Fruit fly (Drosophila melanogaster) whole organism, prepupa: ENCODE measurements around the gene CG15459.

Experiments
- Blimp-1 ChIP-seq: fragments of 200-800 bp; sonication (Bioruptor generic); optimal IDR thresholded peaks from 3 replicates; lab custom pipeline; 2017; ENCODE audit warnings: missing biosample characterization, missing genetic modification characterization, mild to moderate bottlenecking, moderate library complexity, missing genetic modification reagents
- CG10631 ChIP-seq: fragments of 200-800 bp; sonication (Bioruptor generic); optimal IDR thresholded peaks from 2 replicates; lab custom pipeline; 2016; ENCODE audit warnings: missing biosample characterization, missing genetic modification characterization
- CG11294 ChIP-seq: fragments of 200-800 bp; sonication (Bioruptor generic); IDR thresholded peaks from 2 replicates; pipeline ENCODE4 v1.3.6; 2022; ENCODE audit warnings: missing biosample characterization, missing genetic modification characterization
- CG11902 ChIP-seq: fragments of 200-800 bp; sonication (Bioruptor generic); optimal IDR thresholded peaks from 3 replicates; lab custom pipeline; 2016; ENCODE audit warnings: missing biosample characterization, missing genetic modification characterization
- CG15336 ChIP-seq: fragments of 200-800 bp; sonication (Bioruptor generic); IDR thresholded peaks from 2 replicates; pipeline ENCODE4 v1.3.6; 2022; ENCODE audit warnings: missing biosample characterization, missing genetic modification characterization
- CG16779 ChIP-seq: fragments of 200-800 bp; sonication (Bioruptor generic); optimal IDR thresholded peaks from 3 replicates; lab custom pipeline; 2017; ENCODE audit warnings: missing biosample characterization, mild to moderate bottlenecking, missing genetic modification characterization
- CG3032 ChIP-seq: fragments of 200-800 bp; optimal IDR thresholded peaks from 2 replicates; lab custom pipeline; 2019; ENCODE audit warnings: missing biosample characterization, mild to moderate bottlenecking, missing genetic modification characterization, moderate library complexity
- CG31627 ChIP-seq: fragments of 200-800 bp; sonication (Bioruptor generic); optimal IDR thresholded peaks from 3 replicates; lab custom pipeline; 2016; ENCODE audit warnings: missing biosample characterization, missing genetic modification characterization
- CG32006 ChIP-seq: fragments of 200-800 bp; sonication (Bioruptor generic); optimal IDR thresholded peaks from 3 replicates; lab custom pipeline; 2017; ENCODE audit warnings: missing biosample characterization, mild to moderate bottlenecking, missing genetic modification characterization
- CG3919 ChIP-seq: fragments of 200-800 bp; sonication (Bioruptor generic); optimal IDR thresholded peaks from 3 replicates; lab custom pipeline; 2016; ENCODE audit warnings: missing biosample characterization, missing genetic modification characterization
- CG6792 ChIP-seq: fragments of 200-800 bp; sonication (Bioruptor generic); optimal IDR thresholded peaks from 3 replicates; lab custom pipeline; 2016; ENCODE audit warnings: missing biosample characterization, missing genetic modification characterization
- CG6808 ChIP-seq: fragments of 200-800 bp; sonication (Bioruptor generic); optimal IDR thresholded peaks from 3 replicates; lab custom pipeline; 2017; ENCODE audit warnings: missing biosample characterization, missing genetic modification characterization, mild to moderate bottlenecking, moderate library complexity, missing genetic modification reagents
- CG6854 ChIP-seq: fragments of 200-800 bp; sonication (Bioruptor generic); optimal IDR thresholded peaks from 2 replicates; lab custom pipeline; 2017; ENCODE audit warnings: missing biosample characterization, mild to moderate bottlenecking, missing genetic modification characterization
- CG8119 ChIP-seq: fragments of 200-800 bp; sonication (Bioruptor generic); IDR thresholded peaks from 3 replicates; pipeline ENCODE4 v1.3.6; 2022; ENCODE audit warnings: missing biosample characterization, missing genetic modification characterization
- CG8319 ChIP-seq: fragments of 200-800 bp; sonication (Bioruptor generic); optimal IDR thresholded peaks from 3 replicates; lab custom pipeline; 2016; ENCODE audit warnings: missing biosample characterization, missing genetic modification characterization
- CG9139 ChIP-seq: fragments of 200-800 bp; sonication (Bioruptor generic); optimal IDR thresholded peaks from 3 replicates; lab custom pipeline; 2017; ENCODE audit warnings: missing biosample characterization, mild to moderate bottlenecking, missing genetic modification characterization
- Eip75B ChIP-seq: fragments of 200-800 bp; sonication (Bioruptor generic); optimal IDR thresholded peaks from 3 replicates; lab custom pipeline; 2016; ENCODE audit warnings: missing biosample characterization, missing genetic modification characterization
- Eip78C ChIP-seq: fragments of 200-800 bp; sonication (Bioruptor generic); peaks from one replicate; lab custom pipeline; 2016; ENCODE audit warnings: missing biosample characterization, missing genetic modification characterization
- Ets96B ChIP-seq: fragments of 200-800 bp; optimal IDR thresholded peaks from 2 replicates; lab custom pipeline; 2019; ENCODE audit warnings: missing biosample characterization, mild to moderate bottlenecking, missing genetic modification characterization, moderate library complexity
- Gug ChIP-seq: fragments of 200-800 bp; sonication (Bioruptor generic); IDR thresholded peaks from 2 replicates; pipeline ENCODE4 v1.3.6; 2022; ENCODE audit warnings: missing biosample characterization, missing genetic modification characterization
- Hr38 ChIP-seq: sonication (Bioruptor generic); optimal IDR thresholded peaks from 2 replicates; lab custom pipeline; 2016; ENCODE audit warnings: missing biosample characterization, missing genetic modification characterization
- Hr39 ChIP-seq: fragments of 200-800 bp; sonication (Bioruptor generic); optimal IDR thresholded peaks from 2 replicates; lab custom pipeline; 2016; ENCODE audit warnings: missing biosample characterization, missing genetic modification characterization
- Met ChIP-seq: fragments of 200-800 bp; sonication (Bioruptor generic); optimal IDR thresholded peaks from 3 replicates; lab custom pipeline; 2016; ENCODE audit warnings: missing biosample characterization, missing genetic modification characterization
- Smox ChIP-seq: fragments of 200-800 bp; sonication (Bioruptor generic); optimal IDR thresholded peaks from 3 replicates; lab custom pipeline; 2016; ENCODE audit warnings: missing biosample characterization, missing genetic modification characterization
- Sox102F ChIP-seq: fragments of 200-800 bp; sonication (Bioruptor generic); optimal IDR thresholded peaks from 2 replicates; lab custom pipeline; 2016; ENCODE audit warnings: missing biosample characterization, mild to moderate bottlenecking, missing genetic modification characterization
- Sox14 ChIP-seq: fragments of 200-800 bp; sonication (Bioruptor generic); optimal IDR thresholded peaks from 3 replicates; lab custom pipeline; 2016; ENCODE audit warnings: missing biosample characterization, missing genetic modification characterization
- Sox15 ChIP-seq: fragments of 200-800 bp; sonication (Bioruptor generic); optimal IDR thresholded peaks from 3 replicates; lab custom pipeline; 2016; ENCODE audit warnings: missing biosample characterization, missing genetic modification characterization
- achi ChIP-seq: fragments of 200-800 bp; sonication (Bioruptor generic); optimal IDR thresholded peaks from 3 replicates; lab custom pipeline; 2016; ENCODE audit warnings: missing biosample characterization, missing genetic modification characterization
- acj6 ChIP-seq: fragments of 200-800 bp; sonication (Bioruptor generic); optimal IDR thresholded peaks from 3 replicates; lab custom pipeline; 2016; ENCODE audit warnings: missing biosample characterization, missing genetic modification characterization
- cyc ChIP-seq: fragments of 200-800 bp; sonication (Bioruptor generic); optimal IDR thresholded peaks from 3 replicates; lab custom pipeline; 2016; ENCODE audit warnings: missing biosample characterization, missing genetic modification characterization
- dsx ChIP-seq: fragments of 200-800 bp; optimal IDR thresholded peaks from 3 replicates; lab custom pipeline; 2019; ENCODE audit warnings: missing biosample characterization, mild to moderate bottlenecking, missing genetic modification characterization, moderate library complexity; ENCODE audit not compliant: poor library complexity, severe bottlenecking
- esn ChIP-seq: fragments of 200-800 bp; sonication (Bioruptor generic); optimal IDR thresholded peaks from 2 replicates; lab custom pipeline; 2016; ENCODE audit warnings: missing biosample characterization, mild to moderate bottlenecking, missing genetic modification characterization, moderate library complexity
- fd59A ChIP-seq: fragments of 200-800 bp; sonication (Bioruptor generic); optimal IDR thresholded peaks from 2 replicates; lab custom pipeline; 2017; ENCODE audit warnings: missing biosample characterization, mild to moderate bottlenecking, missing genetic modification characterization, missing genetic modification reagents
- fd85E ChIP-seq: fragments of 200-800 bp; sonication (Bioruptor generic); optimal IDR thresholded peaks from 3 replicates; lab custom pipeline; 2016; ENCODE audit warnings: missing biosample characterization, missing genetic modification characterization
- fkh ChIP-seq: fragments of 200-800 bp; sonication (Bioruptor generic); optimal IDR thresholded peaks from 3 replicates; lab custom pipeline; 2017; ENCODE audit warnings: missing biosample characterization, mild to moderate bottlenecking, missing genetic modification characterization, moderate library complexity
- lz ChIP-seq: fragments of 200-800 bp; sonication (Bioruptor generic); optimal IDR thresholded peaks from 3 replicates; lab custom pipeline; 2016; ENCODE audit warnings: missing biosample characterization, missing genetic modification characterization
- salr ChIP-seq, 2 experiments: fragments of 200-800 bp; sonication (Bioruptor generic); optimal IDR thresholded peaks; 3 replicates each; lab custom pipeline; 2016 to 2018; ENCODE audit warnings: missing biosample characterization in 2 of 2, missing genetic modification characterization in 2 of 2, mild to moderate bottlenecking in 1 of 2
- svp ChIP-seq: fragments of 200-800 bp; sonication (Bioruptor generic); peaks from one replicate; lab custom pipeline; 2016; ENCODE audit warnings: missing biosample characterization, missing genetic modification characterization
- vri ChIP-seq: fragments of 200-800 bp; sonication (Bioruptor generic); optimal IDR thresholded peaks from 3 replicates; lab custom pipeline; 2016; ENCODE audit warnings: missing biosample characterization, mild to moderate bottlenecking, missing genetic modification characterization

The CG15459 gene

dm6 chrX:20394066-20394913 is 19.1 kb downstream of the CG15459 start, which contains the start of gene HERC2 (continued):
- no peak for TF ChIP-seq salr (GFP tag; optimal IDR thresholded peaks at IDR 0.05; lab: Kevin White, UChicago)
- TF ChIP-seq dsx (GFP tag; lab: Kevin White, UChicago) = no peak
- peak; percentile 40 for TF ChIP-seq Sox102F (GFP tag; lab: Kevin White, UChicago)
- TF ChIP-seq CG8319 (GFP tag; lab: Kevin White, UChicago) = no peak
- TF ChIP-seq Hr39 (GFP tag; lab: Kevin White, UChicago) = peak; percentile 70
- peak; percentile 80 for TF ChIP-seq svp (GFP tag; lab: Kevin White, UChicago)
- TF ChIP-seq esn = peak; percentile 53
- no peak for TF ChIP-seq CG10631 (GFP tag; lab: Kevin White, UChicago)
- no peak for TF ChIP-seq CG9139
- peak; percentile 45 for TF ChIP-seq CG3032 (tag; lab: Kevin White, UChicago)
- TF ChIP-seq Smox = peak; percentile 56
- peak; percentile 64 for TF ChIP-seq CG31627 (GFP tag; lab: Kevin White, UChicago)

DNA sequence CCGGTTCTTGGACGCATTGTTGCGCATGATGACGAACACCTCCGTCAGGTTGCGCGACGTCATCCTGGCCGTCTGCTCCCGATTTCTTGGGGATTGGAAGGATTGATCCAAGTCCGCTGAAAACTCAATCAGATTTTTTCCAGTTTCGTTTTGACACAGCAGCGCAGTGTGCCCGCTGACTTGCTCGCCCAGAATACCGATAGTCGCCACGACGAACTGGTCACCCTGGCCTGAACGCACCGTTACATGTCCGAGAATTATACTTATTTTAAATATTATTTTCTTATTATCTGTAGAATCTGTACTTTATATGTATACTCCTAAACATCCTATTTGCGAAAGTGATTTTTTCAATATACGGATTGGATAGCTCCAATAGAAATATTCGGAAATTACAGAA is 19.8 kb downstream of the CG15459 start, which contains the start of gene Syx16:
Syx16 (minus strand) TSS at position 172 of the 400 bp plus-strand sequence.
- TF ChIP-seq Eip75B (no peak), CG6808 (GFP tag; lab: Kevin White, UChicago) (no peak), achi (GFP tag; lab: Kevin White, UChicago) (peak; percentile 29)

DNA sequence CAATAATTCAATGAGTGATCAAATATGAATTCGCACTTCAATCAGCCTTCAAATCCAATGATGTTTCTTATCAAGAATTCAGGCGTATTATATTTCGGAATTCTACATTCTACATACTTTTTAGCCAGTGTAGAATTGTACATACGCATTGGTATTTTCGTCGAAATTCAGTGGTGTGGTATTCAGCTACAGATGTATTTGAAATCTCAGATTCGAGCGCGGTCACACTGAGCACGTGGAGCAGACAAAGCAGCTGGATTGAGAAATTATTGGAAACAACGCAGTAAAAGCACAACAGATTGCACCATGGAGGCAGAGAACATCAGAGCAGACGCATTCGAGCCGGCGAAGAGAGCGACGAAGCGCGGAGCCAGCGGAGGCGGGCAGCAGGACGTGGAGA is 22.2 kb downstream of the CG15459 start:
- TF ChIP-seq Eip78C (GFP tag; lab: Kevin White, UChicago) = peak; percentile 27
- TF ChIP-seq Sox14 (GFP tag; lab: Kevin White, UChicago) = peak; percentile 71
- TF ChIP-seq CG9139 = no peak
- peak; percentile 24 for TF ChIP-seq dsx (GFP tag; lab: Kevin White, UChicago)
- TF ChIP-seq CG8119 (GFP tag; lab: Robert Waterston, UW) = no peak
- TF ChIP-seq, all 60 proteins: peak for 3

DNA sequence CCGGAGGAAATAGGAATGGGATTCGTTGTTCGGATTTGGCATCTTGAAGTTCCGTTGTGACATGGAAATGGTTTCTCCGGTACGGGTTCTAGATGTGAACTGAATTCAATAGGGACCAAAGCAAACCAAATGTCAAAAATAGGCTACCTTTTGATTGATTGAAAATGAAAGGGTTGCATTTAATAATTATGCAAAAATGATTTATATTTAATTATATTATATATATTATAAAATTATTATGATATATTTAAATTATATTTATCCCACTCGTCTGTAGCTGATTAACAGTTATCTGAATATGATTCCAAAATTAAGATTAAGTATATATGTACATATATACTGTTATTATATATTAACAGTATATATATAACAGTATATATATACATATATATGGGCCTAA is 22.7 kb downstream of the CG15459 start, which contains the start of gene jb:
jb (minus strand) TSS at position 101 of the 400 bp plus-strand sequence.
- TF ChIP-seq salr (GFP tag; optimal IDR thresholded peaks at IDR 0.05; lab: Kevin White, UChicago) (no peak), CG16779 (tag; lab: Kevin White, UChicago) (no peak), acj6 (GFP tag; lab: Kevin White, UChicago) (no peak), Sox15 (GFP tag; lab: Kevin White, UChicago) (no peak), CG32006 (GFP tag; lab: Kevin White, UChicago) (no peak), Hr38 (GFP tag; lab: Kevin White, UChicago) (no peak), CG6854 (GFP tag; lab: Kevin White, UChicago) (no peak), svp (GFP tag; lab: Kevin White, UChicago) (no peak), CG3919 (GFP tag; lab: Kevin White, UChicago) (no peak), CG11902 (no peak), Ets96B (tag; lab: Kevin White, UChicago) (no peak), vri (GFP tag; lab: Kevin White, UChicago) (no peak), fd85E (GFP tag; lab: Kevin White, UChicago) (no peak), Blimp-1 (GFP tag; lab: Kevin White, UChicago) (no peak), CG6792 (GFP tag; lab: Kevin White, UChicago) (no peak), CG11294 (GFP tag; lab: Robert Waterston, UW) (no peak)

dm6 chrX:20389633-20390032 is 23.7 kb downstream of the CG15459 start:
- TF ChIP-seq CG3919 (GFP tag; lab: Kevin White, UChicago) = no peak
- no peak for TF ChIP-seq lz (GFP tag; lab: Kevin White, UChicago)
- no peak for TF ChIP-seq CG15336 (GFP tag; lab: Robert Waterston, UW)
- no peak for TF ChIP-seq Sox102F (GFP tag; lab: Kevin White, UChicago)
- no peak for TF ChIP-seq Hr38 (GFP tag; lab: Kevin White, UChicago)
- no peak for TF ChIP-seq fd59A (GFP tag; lab: Kevin White, UChicago)
- no peak for TF ChIP-seq achi (GFP tag; lab: Kevin White, UChicago)
- no peak for TF ChIP-seq Gug (GFP tag; lab: Robert Waterston, UW)
- TF ChIP-seq Met (GFP tag; lab: Kevin White, UChicago) = no peak
- TF ChIP-seq cyc = no peak
- TF ChIP-seq fkh = no peak
